Fruit fly (Drosophila melanogaster) whole organism, embryonic: ENCODE data around the gene Uvrag.

Source experiments
- Oli ChIP-seq: fragments of 200-800 bp; sonication (Bioruptor generic); optimal IDR thresholded peaks from 2 replicates; lab custom pipeline; 2018; ENCODE audit warnings: missing biosample characterization, mild to moderate bottlenecking, missing genetic modification characterization, moderate library complexity
- Sry-δ ChIP-seq: fragments of 200-800 bp; sonication (Bioruptor generic); optimal IDR thresholded peaks from 2 replicates; lab custom pipeline; 2016; ENCODE audit warnings: missing biosample characterization, missing genetic modification characterization
- exex ChIP-seq: fragments of 200-800 bp; sonication (Bioruptor generic); optimal IDR thresholded peaks from 4 replicates; lab custom pipeline; 2018; ENCODE audit warnings: missing biosample characterization, mild to moderate bottlenecking, missing genetic modification characterization, moderate library complexity
- ranshi ChIP-seq: fragments of 200-800 bp; sonication (Bioruptor generic); IDR thresholded peaks from 2 replicates; pipeline ENCODE4 v1.3.6; 2022; ENCODE audit warnings: missing biosample characterization, missing genetic modification characterization
- vvl ChIP-seq: fragments of 200-800 bp; sonication (Bioruptor generic); IDR thresholded peaks from 2 replicates; pipeline ENCODE4 v1.3.6; 2022; ENCODE audit warnings: missing biosample characterization, missing genetic modification characterization

dm6 chr2L:13291066-13291434 is 4.5 kb downstream of the Uvrag start:
- no peak for TF ChIP-seq ranshi (GFP tag; lab: Robert Waterston, UW)
- no peak for TF ChIP-seq vvl
- no peak for TF ChIP-seq Sry-δ (GFP tag; lab: Kevin White, UChicago)
- no peak for TF ChIP-seq exex (tag; lab: Kevin White, UChicago)
- TF ChIP-seq Oli (tag; lab: Kevin White, UChicago) = no peak
